Worm (Caenorhabditis elegans): ENCODE measurements around the gene srh-80.

The srh-80 gene

ce11 chrV:240287-240686, 20.6 kb downstream of the srh-80 start, which contains the start of gene txt-2:
Gene txt-2, minus strand, starts transcription at chrV:240500.
- no peak for TF ChIP-seq lin-11 (tag; optimal IDR thresholded peaks at IDR 0.05)
- no peak for TF ChIP-seq nhr-23 (tag; optimal IDR thresholded peaks at IDR 0.05)
- no peak for TF ChIP-seq nhr-10 (tag; optimal IDR thresholded peaks at IDR 0.05)
- TF ChIP-seq crh-2 (tag; optimal IDR thresholded peaks at IDR 0.05) = no peak
- no peak for TF ChIP-seq mdl-1 (tag; optimal IDR thresholded peaks at IDR 0.05)
- TF ChIP-seq ztf-11 (tag; optimal IDR thresholded peaks at IDR 0.05) = no peak
- no peak for TF ChIP-seq egl-27 (tag; optimal IDR thresholded peaks at IDR 0.05)
- no peak for TF ChIP-seq elt-3 (tag; optimal IDR thresholded peaks at IDR 0.05)
- no peak for TF ChIP-seq nhr-21 (tag; optimal IDR thresholded peaks at IDR 0.05)
- no peak for TF ChIP-seq elt-1 (tag; optimal IDR thresholded peaks at IDR 0.05)

ce11 chrV:242518-242917, 22.8 kb downstream of the srh-80 start, which contains the start of gene R02C2.7:
Gene R02C2.7, minus strand, starts transcription at chrV:242618.
- TF ChIP-seq unc-55 (GFP tag; optimal IDR thresholded peaks at IDR 0.05) (no peak), ZK546.5 (tag; optimal IDR thresholded peaks at IDR 0.05) (no peak), sma-9 (GFP tag; optimal IDR thresholded peaks at IDR 0.05) (no peak), sma-9 (tag; optimal IDR thresholded peaks at IDR 0.05) (no peak), ztf-11 (tag; optimal IDR thresholded peaks at IDR 0.05) (no peak), R02D3.7 (tag; optimal IDR thresholded peaks at IDR 0.05) (no peak), sma-3 (GFP tag; optimal IDR thresholded peaks at IDR 0.05) (no peak), nhr-6 (tag; optimal IDR thresholded peaks at IDR 0.05) (no peak), skn-1 (tag; optimal IDR thresholded peaks at IDR 0.05) (no peak), aly-2 (tag; optimal IDR thresholded peaks at IDR 0.05) (no peak), blmp-1 (tag; optimal IDR thresholded peaks at IDR 0.05; ENCODE audit: insufficient read depth) (no peak), peb-1 (tag; optimal IDR thresholded peaks at IDR 0.05) (no peak), lin-39 (tag; optimal IDR thresholded peaks at IDR 0.05) (no peak), ztf-4 (tag; optimal IDR thresholded peaks at IDR 0.05) (no peak), nhr-21 (tag; optimal IDR thresholded peaks at IDR 0.05) (no peak), gmeb-1 (tag; optimal IDR thresholded peaks at IDR 0.05) (no peak), alr-1 (tag; optimal IDR thresholded peaks at IDR 0.05) (no peak), Y55F3AM.14 (GFP tag; optimal IDR thresholded peaks at IDR 0.05) (no peak), nhr-25 (tag; optimal IDR thresholded peaks at IDR 0.05) (no peak)

- no peak for TF ChIP-seq skn-1 (tag; optimal IDR thresholded peaks at IDR 0.05)
- TF ChIP-seq sma-3 (GFP tag; optimal IDR thresholded peaks at IDR 0.05) = no peak
- TF ChIP-seq sma-9 (GFP tag; optimal IDR thresholded peaks at IDR 0.05) = no peak
- TF ChIP-seq sma-9 (tag; optimal IDR thresholded peaks at IDR 0.05) = no peak
- TF ChIP-seq nhr-10 (tag; optimal IDR thresholded peaks at IDR 0.05) = no peak
- TF ChIP-seq alr-1 (tag; optimal IDR thresholded peaks at IDR 0.05) = no peak
- no peak for TF ChIP-seq mab-5 (tag; optimal IDR thresholded peaks at IDR 0.05)
- TF ChIP-seq mbf-1 (tag; optimal IDR thresholded peaks at IDR 0.05) = no peak
- no peak for TF ChIP-seq crh-2 (tag; optimal IDR thresholded peaks at IDR 0.05)
- no peak for TF ChIP-seq peb-1 (tag; optimal IDR thresholded peaks at IDR 0.05)
- no peak for TF ChIP-seq ztf-1 (GFP tag; conservative IDR thresholded peaks at IDR 0.05)
- TF ChIP-seq blmp-1 (tag; optimal IDR thresholded peaks at IDR 0.05; ENCODE audit: insufficient read depth) = no peak
- no peak for TF ChIP-seq aly-2 (tag; optimal IDR thresholded peaks at IDR 0.05)
- TF ChIP-seq unc-55 (GFP tag; optimal IDR thresholded peaks at IDR 0.05) = no peak
Measured at ce11 chrV:246097-246496, 26.4 kb downstream of the srh-80 start, which contains the start of gene kin-34. Gene kin-34, minus strand, starts transcription at chrV:246197.

DNA sequence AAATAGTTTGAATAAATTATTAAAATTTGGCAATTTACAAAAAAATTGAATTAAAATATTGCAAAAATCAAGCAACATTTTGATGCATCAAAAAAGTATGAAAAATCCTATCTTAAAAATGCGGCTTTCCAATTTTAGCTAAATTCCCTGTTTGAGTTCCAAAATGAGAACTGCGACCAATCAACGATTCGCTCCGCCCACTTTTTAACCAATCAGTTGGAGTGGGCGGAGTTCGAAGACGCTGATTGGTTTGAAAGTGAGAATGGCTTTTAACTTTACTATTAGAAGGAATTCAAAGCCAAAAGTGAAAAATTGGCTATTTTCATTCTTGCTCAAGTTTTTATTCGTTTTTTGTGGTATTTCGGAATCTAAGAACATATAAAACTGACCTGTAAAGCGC, 27.8 kb downstream of the srh-80 start:
- TF ChIP-seq nhr-23 (tag; optimal IDR thresholded peaks at IDR 0.05) = no peak
- TF ChIP-seq fos-1 (tag; optimal IDR thresholded peaks at IDR 0.05) = no peak
- no peak for TF ChIP-seq nhr-10 (tag; optimal IDR thresholded peaks at IDR 0.05)
- TF ChIP-seq unc-55 (GFP tag; optimal IDR thresholded peaks at IDR 0.05) = no peak

DNA sequence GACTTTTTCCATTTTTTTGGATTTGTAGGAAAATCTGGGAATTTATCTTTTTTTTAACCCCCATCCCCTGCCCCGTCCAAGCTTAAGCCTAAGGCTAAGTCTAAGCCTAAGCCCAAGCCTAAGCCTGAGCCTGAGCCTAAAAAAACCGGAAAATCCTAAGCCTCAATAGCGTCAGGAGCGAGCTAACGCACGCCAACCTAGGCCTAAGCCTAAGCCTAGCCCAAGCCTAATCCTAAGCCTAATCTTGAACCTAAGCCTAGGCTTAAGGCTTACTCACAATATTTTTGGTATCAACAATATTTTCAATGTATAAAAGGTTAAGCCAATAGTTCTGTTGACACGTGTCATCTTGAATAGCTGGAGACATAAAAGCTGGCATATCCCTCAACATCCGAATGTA, 28.9 kb downstream of the srh-80 start:
- TF ChIP-seq crh-2 (tag; optimal IDR thresholded peaks at IDR 0.05) (no peak), nhr-6 (tag; optimal IDR thresholded peaks at IDR 0.05) (no peak), sem-4 (tag; optimal IDR thresholded peaks at IDR 0.05) (no peak), dmd-4 (tag; optimal IDR thresholded peaks at IDR 0.05) (no peak), mdl-1 (tag; optimal IDR thresholded peaks at IDR 0.05) (no peak), alr-1 (tag; optimal IDR thresholded peaks at IDR 0.05) (no peak), snpc-4 (tag; optimal IDR thresholded peaks at IDR 0.05) (no peak)
